Worm (Caenorhabditis elegans) whole organism, L2 larva: ENCODE measurements around the gene mex-6.

ENCODE experiments used
- aly-2 ChIP-seq: fragments of 150-350 bp; optimal IDR thresholded peaks from 2 replicates; lab custom pipeline; 2014; ENCODE audit warnings: missing biosample characterization, missing genetic modification characterization
- ceh-82 ChIP-seq: fragments of 150-350 bp; optimal IDR thresholded peaks from 2 replicates; lab custom pipeline; 2014; ENCODE audit warnings: missing biosample characterization, missing genetic modification characterization
- crh-2 ChIP-seq: sonication (generic microtip); optimal IDR thresholded peaks from 2 replicates; lab custom pipeline; 2017; ENCODE audit warnings: missing biosample characterization, missing genetic modification characterization
- egl-27 ChIP-seq: sonication (generic microtip); optimal IDR thresholded peaks from 3 replicates; lab custom pipeline; 2017; ENCODE audit warnings: missing biosample characterization, missing genetic modification reagents, missing genetic modification characterization
- nhr-21 ChIP-seq: fragments of 150-350 bp; optimal IDR thresholded peaks from 2 replicates; lab custom pipeline; 2014; ENCODE audit warnings: missing biosample characterization, missing genetic modification characterization
- unc-62 ChIP-seq: fragments of 150-350 bp; optimal IDR thresholded peaks from 2 replicates; lab custom pipeline; 2014; ENCODE audit warnings: missing biosample characterization, missing genetic modification reagents, missing genetic modification characterization
- ztf-11 ChIP-seq: sonication (generic microtip); optimal IDR thresholded peaks from 2 replicates; lab custom pipeline; 2017; ENCODE audit warnings: missing biosample characterization, missing genetic modification characterization

- no peak for TF ChIP-seq aly-2
- TF ChIP-seq nhr-21 = no peak
- peak; percentile 21 for TF ChIP-seq crh-2 (tag; lab: Kevin White, UChicago)
- TF ChIP-seq unc-62 = no peak
- TF ChIP-seq egl-27 = peak; percentile 10
- no peak for TF ChIP-seq ceh-82 (tag; lab: Kevin White, UChicago)
- no peak for TF ChIP-seq ztf-11
Observed at ce11 chrII:9493242-9494058, 30.5 kb upstream of the mex-6 start.
